Worm (Caenorhabditis elegans) whole organism, L4 larva: ENCODE data around the gene T24B8.4.
A peak's percentile ranks its signal among the peaks of the same experiment; 100 is the strongest.

Source experiments
- D1046.2 ChIP-seq: fragments of 200-800 bp; sonication (Bioruptor generic); IDR thresholded peaks from 2 replicates; pipeline ENCODE4 v1.3.6; 2022; ENCODE audit warnings: missing genetic modification characterization, missing compliant biosample characterization
- T20F7.1 ChIP-seq: fragments of 200-800 bp; sonication (Bioruptor generic); optimal IDR thresholded peaks from 2 replicates; lab custom pipeline; 2018; ENCODE audit warnings: mild to moderate bottlenecking, missing genetic modification characterization, missing compliant biosample characterization
- Y105C5A.15 ChIP-seq: fragments of 200-800 bp; sonication (Bioruptor generic); IDR thresholded peaks from 2 replicates; pipeline ENCODE4 v1.3.6; 2022; ENCODE audit warnings: missing genetic modification characterization, missing compliant biosample characterization
- Y48G9A.11 ChIP-seq: fragments of 200-800 bp; sonication (Bioruptor generic); IDR thresholded peaks from 2 replicates; pipeline ENCODE4 v1.3.6; 2022; ENCODE audit warnings: missing genetic modification reagents, missing genetic modification characterization, missing compliant biosample characterization
- Y5F2A.4 ChIP-seq: fragments of 200-800 bp; sonication (Bioruptor generic); optimal IDR thresholded peaks from 2 replicates; lab custom pipeline; 2018; ENCODE audit warnings: mild to moderate bottlenecking, missing genetic modification characterization, missing compliant biosample characterization
- Y75B8A.6 ChIP-seq: fragments of 200-800 bp; sonication (Bioruptor generic); IDR thresholded peaks from 2 replicates; pipeline ENCODE4 v1.3.6; 2022; ENCODE audit warnings: missing genetic modification reagents, missing genetic modification characterization, missing compliant biosample characterization
- ZK546.5 ChIP-seq, 2 experiments: sonication (generic microtip); optimal IDR thresholded peaks; 2 replicates each; lab custom pipeline; 2017; ENCODE audit warnings: missing biosample characterization in 2 of 2, missing genetic modification characterization in 2 of 2
- aha-1 ChIP-seq: fragments of 150-350 bp; peaks from one replicate; lab custom pipeline; 2014; ENCODE audit warnings: missing biosample characterization, missing genetic modification characterization
- aly-2 ChIP-seq: sonication (generic microtip); optimal IDR thresholded peaks from 2 replicates; lab custom pipeline; 2018; ENCODE audit warnings: missing biosample characterization, missing genetic modification characterization
- arid-1 ChIP-seq: fragments of 200-800 bp; sonication (Bioruptor generic); conservative IDR thresholded peaks from 2 replicates; pipeline ENCODE4 v1.3.6; 2022; ENCODE audit warnings: missing genetic modification reagents, missing genetic modification characterization, missing compliant biosample characterization
- ceh-20 ChIP-seq: fragments of 200-800 bp; sonication (Bioruptor generic); IDR thresholded peaks from 2 replicates; pipeline ENCODE4 v1.3.6; 2022; ENCODE audit warnings: missing genetic modification reagents, missing genetic modification characterization, missing compliant biosample characterization
- ceh-28 ChIP-seq: fragments of 150-350 bp; optimal IDR thresholded peaks from 2 replicates; lab custom pipeline; 2014; ENCODE audit warnings: missing biosample characterization, missing genetic modification reagents, missing genetic modification characterization
- ceh-32 ChIP-seq: sonication (generic microtip); optimal IDR thresholded peaks from 2 replicates; lab custom pipeline; 2016; ENCODE audit warnings: mild to moderate bottlenecking, missing genetic modification characterization, missing compliant biosample characterization; ENCODE audit not compliant: poor library complexity
- ceh-82 ChIP-seq: sonication (generic microtip); optimal IDR thresholded peaks from 2 replicates; lab custom pipeline; 2017; ENCODE audit warnings: missing biosample characterization, missing genetic modification characterization
- cey-2 ChIP-seq: sonication (generic microtip); optimal IDR thresholded peaks from 3 replicates; lab custom pipeline; 2017; ENCODE audit warnings: missing genetic modification characterization, mild to moderate bottlenecking, missing compliant biosample characterization, antibody characterized with exemption, borderline replicate concordance; ENCODE audit not compliant: insufficient read depth
- daf-19 ChIP-seq: fragments of 200-800 bp; sonication (Bioruptor generic); conservative IDR thresholded peaks from 2 replicates; pipeline ENCODE4 v1.3.6; 2022; ENCODE audit warnings: missing genetic modification characterization, missing compliant biosample characterization
- dve-1 ChIP-seq: sonication (generic microtip); optimal IDR thresholded peaks from 2 replicates; lab custom pipeline; 2017; ENCODE audit warnings: antibody characterized with exemption, mild to moderate bottlenecking, missing genetic modification characterization, missing compliant biosample characterization; ENCODE audit not compliant: insufficient read depth
- egl-27 ChIP-seq: sonication (generic microtip); optimal IDR thresholded peaks from 3 replicates; lab custom pipeline; 2017; ENCODE audit warnings: missing biosample characterization, missing genetic modification reagents, missing genetic modification characterization
- egl-43 ChIP-seq: fragments of 200-800 bp; sonication (Bioruptor generic); IDR thresholded peaks from 2 replicates; pipeline ENCODE4 v1.3.6; 2022; ENCODE audit warnings: missing genetic modification reagents, missing genetic modification characterization, missing compliant biosample characterization
- gei-8 ChIP-seq: fragments of 200-800 bp; sonication (Bioruptor generic); optimal IDR thresholded peaks from 2 replicates; lab custom pipeline; 2018; ENCODE audit warnings: mild to moderate bottlenecking, missing genetic modification characterization, missing compliant biosample characterization
- hlh-11 ChIP-seq: fragments of 200-800 bp; sonication (Bioruptor generic); optimal IDR thresholded peaks from 2 replicates; lab custom pipeline; 2018; ENCODE audit warnings: mild to moderate bottlenecking, missing genetic modification characterization, missing compliant biosample characterization
- lin-1 ChIP-seq: fragments of 200-800 bp; sonication (Bioruptor generic); IDR thresholded peaks from 2 replicates; pipeline ENCODE4 v1.3.6; 2022; ENCODE audit warnings: missing genetic modification reagents, missing genetic modification characterization, missing compliant biosample characterization
- lin-13 ChIP-seq: fragments of 150-350 bp; optimal IDR thresholded peaks from 2 replicates; lab custom pipeline; 2014; ENCODE audit warnings: missing biosample characterization, missing genetic modification reagents, missing genetic modification characterization
- lin-15B ChIP-seq: fragments of 150-350 bp; sonication (generic microtip); optimal IDR thresholded peaks from 3 replicates; lab custom pipeline; 2014; ENCODE audit warnings: missing biosample characterization, missing genetic modification characterization
- lin-29 ChIP-seq: fragments of 200-800 bp; sonication (Bioruptor generic); IDR thresholded peaks from 2 replicates; pipeline ENCODE4 v1.3.6; 2022; ENCODE audit warnings: missing genetic modification reagents, missing genetic modification characterization, missing compliant biosample characterization
- lin-39 ChIP-seq: fragments of 150-350 bp; optimal IDR thresholded peaks from 2 replicates; lab custom pipeline; 2014; ENCODE audit warnings: missing biosample characterization, missing genetic modification reagents, missing genetic modification characterization
- lir-3 ChIP-seq: sonication (generic microtip); optimal IDR thresholded peaks from 2 replicates; lab custom pipeline; 2016; ENCODE audit warnings: mild to moderate bottlenecking, missing genetic modification characterization, missing compliant biosample characterization
- lsy-2 ChIP-seq, 2 experiments: fragments of 150-350 bp in 1 of 2; sonication (generic microtip) in 1 of 2; optimal IDR thresholded peaks; 2 replicates each; lab custom pipeline; 2014 to 2017; ENCODE audit warnings: missing biosample characterization in 2 of 2, missing genetic modification characterization in 2 of 2
- madf-9 ChIP-seq: fragments of 200-800 bp; sonication (Bioruptor generic); conservative IDR thresholded peaks from 2 replicates; pipeline ENCODE4 v1.3.6; 2022; ENCODE audit warnings: missing genetic modification reagents, missing genetic modification characterization, missing compliant biosample characterization
- mdl-1 ChIP-seq, 2 experiments: fragments of 150-350 bp in 1 of 2; sonication (generic microtip) in 1 of 2; optimal IDR thresholded peaks; 2 replicates each; lab custom pipeline; 2014 to 2017; ENCODE audit warnings: missing biosample characterization in 2 of 2, missing genetic modification characterization in 2 of 2
- mep-1 ChIP-seq: fragments of 150-350 bp; sonication (generic microtip); optimal IDR thresholded peaks from 3 replicates; lab custom pipeline; 2014; ENCODE audit warnings: missing biosample characterization, missing genetic modification characterization
- mxl-2 ChIP-seq: fragments of 200-800 bp; sonication (Bioruptor generic); conservative IDR thresholded peaks from 2 replicates; pipeline ENCODE4 v1.3.6; 2022; ENCODE audit warnings: missing genetic modification reagents, missing genetic modification characterization, missing compliant biosample characterization
- mxl-3 ChIP-seq: fragments of 200-800 bp; sonication (Bioruptor generic); optimal IDR thresholded peaks from 2 replicates; lab custom pipeline; 2018; ENCODE audit warnings: mild to moderate bottlenecking, missing genetic modification characterization, missing compliant biosample characterization
- nhr-11 ChIP-seq: fragments of 150-350 bp; optimal IDR thresholded peaks from 2 replicates; lab custom pipeline; 2014; ENCODE audit warnings: missing biosample characterization, missing genetic modification characterization
- nhr-237 ChIP-seq: sonication (generic microtip); optimal IDR thresholded peaks from 2 replicates; lab custom pipeline; 2017; ENCODE audit warnings: missing biosample characterization, missing genetic modification characterization
- nhr-25 ChIP-seq: sonication (generic microtip); optimal IDR thresholded peaks from 2 replicates; lab custom pipeline; 2017; ENCODE audit warnings: missing genetic modification characterization, mild to moderate bottlenecking, missing compliant biosample characterization, antibody characterized with exemption, moderate library complexity, borderline replicate concordance; ENCODE audit not compliant: insufficient read depth
- nhr-77 ChIP-seq: fragments of 150-350 bp; optimal IDR thresholded peaks from 2 replicates; lab custom pipeline; 2014; ENCODE audit warnings: missing biosample characterization, missing genetic modification characterization
- pha-4 ChIP-seq, 2 experiments: fragments of 150-350 bp in 1 of 2; fragments of 200-800 bp in 1 of 2; sonication (Bioruptor generic) in 1 of 2; IDR thresholded peaks in 1 of 2; optimal IDR thresholded peaks in 1 of 2; 2 replicates each; pipeline versions ENCODE4 v1.3.6 to Lab custom; 2014 to 2022; ENCODE audit warnings: missing genetic modification characterization in 2 of 2, missing genetic modification reagents in 2 of 2, missing biosample characterization in 1 of 2, missing compliant biosample characterization in 1 of 2
- php-3 ChIP-seq: fragments of 200-800 bp; sonication (Bioruptor generic); IDR thresholded peaks from 2 replicates; pipeline ENCODE4 v1.3.6; 2022; ENCODE audit warnings: missing genetic modification reagents, missing genetic modification characterization, missing compliant biosample characterization
- pqm-1 ChIP-seq: sonication (generic microtip); optimal IDR thresholded peaks from 2 replicates; lab custom pipeline; 2017; ENCODE audit warnings: missing biosample characterization, missing genetic modification characterization
- rbr-2 ChIP-seq: sonication (generic microtip); optimal IDR thresholded peaks from 2 replicates; lab custom pipeline; 2016; ENCODE audit warnings: missing genotype, missing genetic modification characterization, missing compliant biosample characterization
- saeg-2 ChIP-seq: fragments of 200-800 bp; sonication (Bioruptor generic); IDR thresholded peaks from 2 replicates; pipeline ENCODE4 v1.3.6; 2022; ENCODE audit warnings: missing genetic modification reagents, missing genetic modification characterization, missing compliant biosample characterization
- skn-1 ChIP-seq: fragments of 150-350 bp; optimal IDR thresholded peaks from 2 replicates; lab custom pipeline; 2014; ENCODE audit warnings: missing biosample characterization, missing genetic modification characterization
- snpc-1.2 ChIP-seq: fragments of 200-800 bp; sonication (Bioruptor generic); IDR thresholded peaks from 2 replicates; pipeline ENCODE4 v1.3.6; 2022; ENCODE audit warnings: missing genetic modification reagents, missing genetic modification characterization, missing compliant biosample characterization
- spr-1 ChIP-seq: sonication (generic microtip); optimal IDR thresholded peaks from 2 replicates; lab custom pipeline; 2016; ENCODE audit warnings: mild to moderate bottlenecking, missing genetic modification characterization, missing compliant biosample characterization
- spr-3 ChIP-seq: fragments of 200-800 bp; sonication (Bioruptor generic); optimal IDR thresholded peaks from 2 replicates; lab custom pipeline; 2018; ENCODE audit warnings: mild to moderate bottlenecking, missing genetic modification characterization, missing compliant biosample characterization
- tra-1 ChIP-seq: fragments of 200-800 bp; sonication (Bioruptor generic); IDR thresholded peaks from 2 replicates; pipeline ENCODE4 v1.3.6; 2022; ENCODE audit warnings: missing genetic modification reagents, missing genetic modification characterization, missing compliant biosample characterization
- vab-7 ChIP-seq: fragments of 200-800 bp; sonication (Bioruptor generic); IDR thresholded peaks from 2 replicates; pipeline ENCODE4 v1.3.6; 2022; ENCODE audit warnings: missing genetic modification reagents, missing genetic modification characterization, missing compliant biosample characterization
- zag-1 ChIP-seq: fragments of 150-350 bp; optimal IDR thresholded peaks from 2 replicates; lab custom pipeline; 2014; ENCODE audit warnings: missing biosample characterization, missing genetic modification characterization
- zfp-2 ChIP-seq: sonication (generic microtip); optimal IDR thresholded peaks from 2 replicates; lab custom pipeline; 2016; ENCODE audit warnings: mild to moderate bottlenecking, missing genetic modification characterization, missing compliant biosample characterization
- zip-11 ChIP-seq: fragments of 200-800 bp; sonication (Bioruptor generic); IDR thresholded peaks from 2 replicates; pipeline ENCODE4 v1.3.6; 2022; ENCODE audit warnings: missing genetic modification characterization, missing compliant biosample characterization

T24B8.4 gene

DNA sequence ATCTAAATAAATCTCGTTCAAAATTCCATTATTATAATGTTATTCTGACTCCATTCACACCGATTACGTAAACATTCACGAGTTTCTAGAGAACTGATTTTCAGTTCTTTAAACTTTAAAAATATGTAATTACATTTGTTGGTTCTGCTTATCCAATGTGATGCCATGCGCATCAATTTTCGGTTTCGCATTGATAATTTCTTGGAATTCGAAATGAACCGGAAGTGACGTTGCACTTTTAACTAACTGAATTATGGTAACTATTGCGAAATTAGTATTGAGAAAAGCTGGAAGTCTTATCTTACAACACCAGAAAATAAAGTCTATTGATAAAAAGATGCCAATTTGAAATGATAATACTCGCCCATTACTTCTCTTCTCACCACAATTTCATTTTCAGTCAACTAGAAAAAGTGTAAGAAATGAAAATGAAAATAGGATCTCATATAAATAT, 47.2 kb upstream of the T24B8.4 start (continued):
- TF ChIP-seq madf-9 (GFP tag; lab: Robert Waterston, UW), result no peak
- no peak for TF ChIP-seq aly-2 (tag; lab: Kevin White, UChicago)
- TF ChIP-seq daf-19 (GFP tag; lab: Robert Waterston, UW), result 0 out of 2 replicates have a peak, but pooled peaks have one; percentile 55
- no peak for TF ChIP-seq zip-11 (GFP tag; lab: Robert Waterston, UW)
- TF ChIP-seq skn-1, result no peak
- no peak for TF ChIP-seq ceh-32 (tag; lab: Kevin White, UChicago)
- no peak for TF ChIP-seq snpc-1.2 (GFP tag; lab: Robert Waterston, UW)
- no peak for TF ChIP-seq tra-1 (GFP tag; lab: Robert Waterston, UW)
- TF ChIP-seq egl-27 (tag; lab: Kevin White, UChicago), result no peak
- no peak for TF ChIP-seq lin-39 (tag; lab: Kevin White, UChicago)
- no peak for TF ChIP-seq cey-2
- no peak for TF ChIP-seq Y75B8A.6 (GFP tag; lab: Robert Waterston, UW)
- TF ChIP-seq lir-3 (tag; lab: Kevin White, UChicago), result no peak
- no peak for TF ChIP-seq nhr-237 (tag; lab: Kevin White, UChicago)
- no peak for TF ChIP-seq mdl-1 (tag; optimal IDR thresholded peaks at IDR 0.05; lab: Kevin White, UChicago)
- TF ChIP-seq pqm-1, result peak; percentile 91
- TF ChIP-seq dve-1 (tag; lab: Kevin White, UChicago), result peak; percentile 59
- no peak for TF ChIP-seq ceh-20
- no peak for TF ChIP-seq spr-1
- TF ChIP-seq vab-7 (GFP tag; lab: Robert Waterston, UW), result no peak
- TF ChIP-seq mxl-2 (GFP tag; lab: Robert Waterston, UW), result no peak
- TF ChIP-seq zfp-2 (tag; lab: Kevin White, UChicago), result no peak
- TF ChIP-seq nhr-11 (tag; lab: Kevin White, UChicago), result peak; percentile 8
- no peak for TF ChIP-seq mxl-3 (GFP tag; lab: Kevin White, UChicago)
- TF ChIP-seq lsy-2 (tag; optimal IDR thresholded peaks at IDR 0.05; lab: Kevin White, UChicago), result peak in 1 of 2 experiments; percentile 46
- no peak for TF ChIP-seq D1046.2 (GFP tag; lab: Robert Waterston, UW)
- no peak for TF ChIP-seq arid-1 (GFP tag; lab: Robert Waterston, UW)
- no peak for TF ChIP-seq php-3 (GFP tag; lab: Robert Waterston, UW)
- TF ChIP-seq nhr-25, result no peak
- peak; percentile 5 for TF ChIP-seq T20F7.1 (GFP tag; lab: Kevin White, UChicago)
- TF ChIP-seq lin-1 (GFP tag; lab: Robert Waterston, UW), result peak; percentile 67; the same call in 1 of the 2 replicates
- no peak for TF ChIP-seq Y5F2A.4 (GFP tag; lab: Kevin White, UChicago)
- no peak for TF ChIP-seq lin-29 (GFP tag; lab: Robert Waterston, UW)
- TF ChIP-seq pha-4 (GFP tag; IDR thresholded peaks at IDR 0.05; lab: Robert Waterston, UW), result no peak
- no peak for TF ChIP-seq pha-4 (tag; optimal IDR thresholded peaks at IDR 0.05; lab: Kevin White, UChicago)
- TF ChIP-seq Y48G9A.11 (GFP tag; lab: Robert Waterston, UW), result no peak
- TF ChIP-seq spr-3 (GFP tag; lab: Kevin White, UChicago), result no peak
- TF ChIP-seq saeg-2 (GFP tag; lab: Robert Waterston, UW), result no peak
- TF ChIP-seq ceh-82 (tag; lab: Kevin White, UChicago), result no peak
- TF ChIP-seq rbr-2 (tag; lab: Kevin White, UChicago), result no peak
- TF ChIP-seq lin-15B (tag; lab: Kevin White, UChicago), result no peak
- no peak for TF ChIP-seq ZK546.5 (tag; optimal IDR thresholded peaks at IDR 0.05; lab: Kevin White, UChicago)
- TF ChIP-seq mep-1 (tag; lab: Kevin White, UChicago), result peak; percentile 70
- peak; percentile 69 for TF ChIP-seq aha-1 (tag; lab: Kevin White, UChicago)
- no peak for TF ChIP-seq Y105C5A.15
- TF ChIP-seq zag-1 (tag; lab: Kevin White, UChicago), result no peak
- no peak for TF ChIP-seq egl-43 (GFP tag; lab: Robert Waterston, UW)
- TF ChIP-seq ceh-28, result no peak
- peak; percentile 36 for TF ChIP-seq hlh-11 (tag; lab: Kevin White, UChicago)
- TF ChIP-seq gei-8, result no peak
- TF ChIP-seq nhr-77 (tag; lab: Kevin White, UChicago), result peak; percentile 70
- TF ChIP-seq lin-13 (GFP tag; lab: Kevin White, UChicago), result no peak
